Worm (Caenorhabditis elegans) whole organism, L2 larva: Measurements from ENCODE around the gene T09E8.4.

Source experiments
- C34F6.9 ChIP-seq: fragments of 150-350 bp; optimal IDR thresholded peaks from 2 replicates; lab custom pipeline; 2014; ENCODE audit warnings: missing biosample characterization, missing genetic modification characterization
- F13H6.1 ChIP-seq: sonication (generic microtip); optimal IDR thresholded peaks from 2 replicates; lab custom pipeline; 2016; ENCODE audit warnings: missing genetic modification characterization, missing compliant biosample characterization
- Y55F3AM.14 ChIP-seq: fragments of 200-800 bp; sonication (Bioruptor generic); optimal IDR thresholded peaks from 2 replicates; lab custom pipeline; 2018; ENCODE audit warnings: mild to moderate bottlenecking, missing genetic modification characterization, missing compliant biosample characterization
- ZK546.5 ChIP-seq: sonication (generic microtip); optimal IDR thresholded peaks from 2 replicates; lab custom pipeline; 2017; ENCODE audit warnings: missing biosample characterization, missing genetic modification characterization
- alr-1 ChIP-seq: fragments of 150-350 bp; optimal IDR thresholded peaks from 2 replicates; lab custom pipeline; 2014; ENCODE audit warnings: missing biosample characterization, missing genetic modification characterization
- aly-2 ChIP-seq: fragments of 150-350 bp; optimal IDR thresholded peaks from 2 replicates; lab custom pipeline; 2014; ENCODE audit warnings: missing biosample characterization, missing genetic modification characterization
- ama-1 ChIP-seq: fragments of 150-350 bp; optimal IDR thresholded peaks from 2 replicates; lab custom pipeline; 2018; ENCODE audit warnings: inconsistent platforms
- blmp-1 ChIP-seq: sonication (generic microtip); optimal IDR thresholded peaks from 2 replicates; lab custom pipeline; 2017; ENCODE audit warnings: missing genetic modification characterization, mild to moderate bottlenecking, missing compliant biosample characterization, antibody characterized with exemption, moderate library complexity; ENCODE audit not compliant: insufficient read depth
- ceh-16 ChIP-seq: fragments of 150-350 bp; optimal IDR thresholded peaks from 2 replicates; lab custom pipeline; 2014; ENCODE audit warnings: missing biosample characterization, missing genetic modification characterization
- ceh-82 ChIP-seq: fragments of 150-350 bp; optimal IDR thresholded peaks from 2 replicates; lab custom pipeline; 2014; ENCODE audit warnings: missing biosample characterization, missing genetic modification characterization
- crh-2 ChIP-seq: sonication (generic microtip); optimal IDR thresholded peaks from 2 replicates; lab custom pipeline; 2017; ENCODE audit warnings: missing biosample characterization, missing genetic modification characterization
- dmd-4 ChIP-seq: sonication (generic microtip); optimal IDR thresholded peaks from 2 replicates; lab custom pipeline; 2017; ENCODE audit warnings: missing biosample characterization, missing genetic modification characterization
- egl-27 ChIP-seq: sonication (generic microtip); optimal IDR thresholded peaks from 3 replicates; lab custom pipeline; 2017; ENCODE audit warnings: missing biosample characterization, missing genetic modification reagents, missing genetic modification characterization
- elt-1 ChIP-seq: fragments of 150-350 bp; optimal IDR thresholded peaks from 2 replicates; lab custom pipeline; 2014; ENCODE audit warnings: missing biosample characterization, missing genetic modification characterization
- elt-3 ChIP-seq: sonication (generic microtip); optimal IDR thresholded peaks from 2 replicates; lab custom pipeline; 2017; ENCODE audit warnings: missing biosample characterization, missing genetic modification characterization
- lin-11 ChIP-seq: fragments of 150-350 bp; sonication (generic microtip); optimal IDR thresholded peaks from 2 replicates; lab custom pipeline; 2014; ENCODE audit warnings: missing biosample characterization, missing genetic modification characterization, inconsistent platforms, mixed read lengths
- lin-13 ChIP-seq: fragments of 150-350 bp; optimal IDR thresholded peaks from 2 replicates; lab custom pipeline; 2014; ENCODE audit warnings: missing biosample characterization, missing genetic modification reagents, missing genetic modification characterization
- lin-39 ChIP-seq: fragments of 150-350 bp; optimal IDR thresholded peaks from 2 replicates; lab custom pipeline; 2014; ENCODE audit warnings: missing biosample characterization, missing genetic modification reagents, missing genetic modification characterization
- mab-5 ChIP-seq: fragments of 150-350 bp; optimal IDR thresholded peaks from 2 replicates; lab custom pipeline; 2014; ENCODE audit warnings: missing biosample characterization, missing genetic modification characterization
- nhr-10 ChIP-seq: sonication (generic microtip); optimal IDR thresholded peaks from 2 replicates; lab custom pipeline; 2017; ENCODE audit warnings: missing biosample characterization, missing genetic modification characterization
- nhr-129 ChIP-seq: fragments of 150-350 bp; optimal IDR thresholded peaks from 2 replicates; lab custom pipeline; 2014; ENCODE audit warnings: missing biosample characterization, missing genetic modification characterization
- nhr-21 ChIP-seq: fragments of 150-350 bp; optimal IDR thresholded peaks from 2 replicates; lab custom pipeline; 2014; ENCODE audit warnings: missing biosample characterization, missing genetic modification characterization
- nhr-23 ChIP-seq: fragments of 150-350 bp; optimal IDR thresholded peaks from 2 replicates; lab custom pipeline; 2014; ENCODE audit warnings: missing biosample characterization, missing genetic modification reagents, missing genetic modification characterization
- nhr-237 ChIP-seq: fragments of 150-350 bp; optimal IDR thresholded peaks from 2 replicates; lab custom pipeline; 2014; ENCODE audit warnings: missing biosample characterization, missing genetic modification characterization
- nhr-6 ChIP-seq: fragments of 150-350 bp; optimal IDR thresholded peaks from 2 replicates; lab custom pipeline; 2014; ENCODE audit warnings: missing biosample characterization, missing genetic modification characterization
- nhr-77 ChIP-seq: fragments of 150-350 bp; optimal IDR thresholded peaks from 2 replicates; lab custom pipeline; 2014; ENCODE audit warnings: missing biosample characterization, missing genetic modification characterization
- sem-4 ChIP-seq: fragments of 150-350 bp; optimal IDR thresholded peaks from 2 replicates; lab custom pipeline; 2014; ENCODE audit warnings: missing biosample characterization, missing genetic modification reagents, missing genetic modification characterization
- sma-9 ChIP-seq, 2 experiments: fragments of 150-350 bp in 1 of 2; sonication (generic microtip) in 1 of 2; optimal IDR thresholded peaks; 2 replicates each; lab custom pipeline; 2014 to 2016; ENCODE audit warnings: missing genetic modification characterization in 2 of 2, mild to moderate bottlenecking in 1 of 2, missing biosample characterization in 1 of 2, missing compliant biosample characterization in 1 of 2, missing genetic modification reagents in 1 of 2, moderate library complexity in 1 of 2
- snpc-4 ChIP-seq: fragments of 150-350 bp; optimal IDR thresholded peaks from 2 replicates; lab custom pipeline; 2014; ENCODE audit warnings: missing biosample characterization, missing genetic modification characterization
- unc-39 ChIP-seq: fragments of 150-350 bp; optimal IDR thresholded peaks from 2 replicates; lab custom pipeline; 2014; ENCODE audit warnings: missing biosample characterization, missing genetic modification characterization
- unc-55 ChIP-seq: fragments of 150-350 bp; sonication (generic microtip); optimal IDR thresholded peaks from 3 replicates; lab custom pipeline; 2014; ENCODE audit warnings: missing biosample characterization, missing genetic modification reagents, missing genetic modification characterization
- ztf-1 ChIP-seq: fragments of 200-800 bp; sonication (Bioruptor generic); conservative IDR thresholded peaks from 2 replicates; pipeline ENCODE4 v1.3.6; 2022; ENCODE audit warnings: missing genetic modification characterization, missing compliant biosample characterization
- ztf-11 ChIP-seq: sonication (generic microtip); optimal IDR thresholded peaks from 2 replicates; lab custom pipeline; 2017; ENCODE audit warnings: missing biosample characterization, missing genetic modification characterization

T09E8.4 gene

ce11 chrV:13193488-13194042, 9.5 kb upstream of the T09E8.4 start, which contains the start of gene sun-1:
sun-1 (minus strand) TSS chrV:13193538.
- TF ChIP-seq blmp-1 (tag; lab: Kevin White, UChicago) (no peak), nhr-21 (no peak), lin-13 (GFP tag; lab: Kevin White, UChicago) (no peak), unc-39 (tag; lab: Kevin White, UChicago) (no peak), sma-9 (GFP tag; optimal IDR thresholded peaks at IDR 0.05; lab: Kevin White, UChicago) (no peak), sma-9 (tag; optimal IDR thresholded peaks at IDR 0.05; lab: Kevin White, UChicago) (no peak), elt-3 (tag; lab: Kevin White, UChicago) (no peak), alr-1 (no peak), snpc-4 (no peak), sem-4 (no peak), aly-2 (tag; lab: Kevin White, UChicago) (no peak), nhr-129 (tag; lab: Kevin White, UChicago) (no peak), nhr-77 (tag; lab: Kevin White, UChicago) (no peak), ama-1 (lab: Kevin White, UChicago) (no peak)
- TF ChIP-seq, all 48 proteins: peak for 0

ce11 chrV:13185384-13185783, 1.3 kb upstream of the T09E8.4 start, which contains the start of gene sri-6:
sri-6 (plus strand) TSS chrV:13185684.
- no peak for TF ChIP-seq ZK546.5 (tag; lab: Kevin White, UChicago)
- TF ChIP-seq crh-2, result no peak
- no peak for TF ChIP-seq nhr-6 (tag; lab: Kevin White, UChicago)
- no peak for TF ChIP-seq alr-1
- TF ChIP-seq nhr-21, result no peak
- no peak for TF ChIP-seq nhr-77 (tag; lab: Kevin White, UChicago)
- no peak for TF ChIP-seq nhr-10
- no peak for TF ChIP-seq elt-1 (tag; lab: Kevin White, UChicago)

- no peak for TF ChIP-seq elt-3 (tag; lab: Kevin White, UChicago)
- no peak for TF ChIP-seq egl-27 (tag; lab: Kevin White, UChicago)
- TF ChIP-seq ceh-82 (tag; lab: Kevin White, UChicago), result no peak
- TF ChIP-seq lin-11 (tag; lab: Kevin White, UChicago), result no peak
- no peak for TF ChIP-seq C34F6.9 (tag; lab: Kevin White, UChicago)
- TF ChIP-seq ceh-16 (tag; lab: Kevin White, UChicago), result no peak
- TF ChIP-seq sem-4, result no peak
- TF ChIP-seq F13H6.1 (tag; lab: Kevin White, UChicago), result no peak
- TF ChIP-seq aly-2 (tag; lab: Kevin White, UChicago), result no peak
- no peak for TF ChIP-seq mab-5 (tag; lab: Kevin White, UChicago)
- no peak for TF ChIP-seq snpc-4
- no peak for TF ChIP-seq dmd-4 (tag; lab: Kevin White, UChicago)
- no peak for TF ChIP-seq nhr-237
- TF ChIP-seq nhr-77 (tag; lab: Kevin White, UChicago), result no peak
- TF ChIP-seq nhr-23 (tag; lab: Kevin White, UChicago), result no peak
- TF ChIP-seq Y55F3AM.14, result no peak
- no peak for TF ChIP-seq nhr-6 (tag; lab: Kevin White, UChicago)
- no peak for TF ChIP-seq ztf-1 (GFP tag; lab: Robert Waterston, UW)
These were observed 2.6 kb downstream of the T09E8.4 start for ce11 chrV:13181450-13181849.

ce11 chrV:13179986-13180591, 3.9 kb downstream of the T09E8.4 start, which contains the start of gene cni-1:
cni-1 (plus strand) TSS chrV:13180330.
- no peak for TF ChIP-seq ztf-11

- no peak for TF ChIP-seq crh-2
- TF ChIP-seq ZK546.5 (tag; lab: Kevin White, UChicago), result no peak
- no peak for TF ChIP-seq nhr-6 (tag; lab: Kevin White, UChicago)
- no peak for TF ChIP-seq lin-39 (tag; lab: Kevin White, UChicago)
- no peak for TF ChIP-seq C34F6.9 (tag; lab: Kevin White, UChicago)
- TF ChIP-seq mab-5 (tag; lab: Kevin White, UChicago), result no peak
- no peak for TF ChIP-seq unc-55 (GFP tag; lab: Kevin White, UChicago)
- TF ChIP-seq egl-27 (tag; lab: Kevin White, UChicago), result no peak
- no peak for TF ChIP-seq nhr-129 (tag; lab: Kevin White, UChicago)
- no peak for TF ChIP-seq sma-9 (GFP tag; optimal IDR thresholded peaks at IDR 0.05; lab: Kevin White, UChicago)
- TF ChIP-seq sma-9 (tag; optimal IDR thresholded peaks at IDR 0.05; lab: Kevin White, UChicago), result no peak
- no peak for TF ChIP-seq ama-1 (lab: Kevin White, UChicago)
These were observed 7.2 kb downstream of the T09E8.4 start for ce11 chrV:13176814-13177213.
